Worm (Caenorhabditis elegans) whole organism, mixed stage, embryonic: Measurements from ENCODE around the gene E02H1.5.

ENCODE experiments used
- pha-4 ChIP-seq: fragments of 150-350 bp; optimal IDR thresholded peaks from 2 replicates; lab custom pipeline; 2018; ENCODE audit warnings: missing biosample characterization, missing genetic modification reagents, missing genetic modification characterization
- snpc-4 ChIP-seq: fragments of 150-350 bp; optimal IDR thresholded peaks from 2 replicates; lab custom pipeline; 2014; ENCODE audit warnings: missing biosample characterization, missing genetic modification characterization
- tbx-8 ChIP-seq: fragments of 200-800 bp; sonication (Bioruptor generic); optimal IDR thresholded peaks from 2 replicates; lab custom pipeline; 2018; ENCODE audit warnings: mild to moderate bottlenecking, missing genetic modification characterization, moderate library complexity, missing compliant biosample characterization
- ztf-11 ChIP-seq: fragments of 150-350 bp; optimal IDR thresholded peaks from 2 replicates; lab custom pipeline; 2014; ENCODE audit warnings: missing biosample characterization, missing genetic modification characterization

ce11 chrII:9609296-9609695 is 14.3 kb downstream of the E02H1.5 start, which contains the start of gene pap-2:
- TF ChIP-seq ztf-11 (tag; lab: Kevin White, UChicago) (no peak), pha-4 (tag; lab: Kevin White, UChicago) (no peak), snpc-4 (tag; lab: Kevin White, UChicago) (no peak), tbx-8 (GFP tag; lab: Kevin White, UChicago) (no peak)
